Fruit fly (Drosophila melanogaster) whole organism, pupa: ENCODE results near the gene melt.

Source experiments
- CG10348 ChIP-seq: fragments of 200-800 bp; sonication (Bioruptor generic); IDR thresholded peaks from 2 replicates; pipeline ENCODE4 v1.3.6; 2022; ENCODE audit warnings: missing biosample characterization, missing genetic modification characterization
- CG12605 ChIP-seq: fragments of 200-800 bp; sonication (Bioruptor generic); IDR thresholded peaks from 2 replicates; pipeline ENCODE4 v1.3.6; 2022; ENCODE audit warnings: missing biosample characterization, missing genetic modification characterization
- CG13204 ChIP-seq: fragments of 200-800 bp; sonication (Bioruptor generic); optimal IDR thresholded peaks from 2 replicates; lab custom pipeline; 2018; ENCODE audit warnings: missing biosample characterization, mild to moderate bottlenecking, missing genetic modification characterization, moderate library complexity
- CG15710 ChIP-seq: fragments of 200-800 bp; sonication (Bioruptor generic); optimal IDR thresholded peaks from 2 replicates; lab custom pipeline; 2018; ENCODE audit warnings: missing biosample characterization, mild to moderate bottlenecking, missing genetic modification characterization, moderate library complexity
- CG17806 ChIP-seq: fragments of 200-800 bp; sonication (Bioruptor generic); optimal IDR thresholded peaks from 2 replicates; lab custom pipeline; 2018; ENCODE audit warnings: missing biosample characterization, mild to moderate bottlenecking, missing genetic modification characterization, moderate library complexity
- CG32121 ChIP-seq: fragments of 200-800 bp; sonication (Bioruptor generic); IDR thresholded peaks from 2 replicates; pipeline ENCODE4 v1.3.6; 2022; ENCODE audit warnings: missing biosample characterization, missing genetic modification characterization
- CG8301 ChIP-seq: fragments of 200-800 bp; sonication (Bioruptor generic); optimal IDR thresholded peaks from 2 replicates; lab custom pipeline; 2018; ENCODE audit warnings: missing biosample characterization, mild to moderate bottlenecking, missing genetic modification characterization
- CG9948 ChIP-seq: fragments of 200-800 bp; sonication (Bioruptor generic); optimal IDR thresholded peaks from 2 replicates; lab custom pipeline; 2018; ENCODE audit warnings: missing biosample characterization, mild to moderate bottlenecking, missing genetic modification characterization, moderate library complexity
- EcR ChIP-seq: fragments of 200-800 bp; sonication (Bioruptor generic); optimal IDR thresholded peaks from 3 replicates; lab custom pipeline; 2019; ENCODE audit warnings: missing biosample characterization, missing genetic modification characterization, mild to moderate bottlenecking, moderate library complexity, missing genetic modification reagents
- Ets98B ChIP-seq: fragments of 200-800 bp; sonication (Bioruptor generic); IDR thresholded peaks from 2 replicates; pipeline ENCODE4 v1.3.6; 2022; ENCODE audit warnings: missing biosample characterization, missing genetic modification characterization
- Pif1B ChIP-seq: fragments of 200-800 bp; sonication (Bioruptor generic); optimal IDR thresholded peaks from 3 replicates; lab custom pipeline; 2016; ENCODE audit warnings: missing biosample characterization, missing genetic modification characterization
- Snoo ChIP-seq: fragments of 200-800 bp; sonication (Bioruptor generic); optimal IDR thresholded peaks from 3 replicates; lab custom pipeline; 2017; ENCODE audit warnings: missing biosample characterization, mild to moderate bottlenecking, missing genetic modification characterization, inconsistent platforms
- fd96Ca ChIP-seq: fragments of 200-800 bp; sonication (Bioruptor generic); IDR thresholded peaks from 3 replicates; pipeline ENCODE4 v1.3.6; 2022; ENCODE audit warnings: missing biosample characterization, missing genetic modification characterization

- TF ChIP-seq CG32121 (GFP tag; lab: Robert Waterston, UW) (no peak), CG15710 (tag; lab: Kevin White, UChicago) (no peak), fd96Ca (GFP tag; lab: Robert Waterston, UW) (no peak), CG10348 (GFP tag; lab: Robert Waterston, UW) (no peak), CG13204 (no peak), CG12605 (GFP tag; lab: Robert Waterston, UW) (no peak), Snoo (tag; lab: Kevin White, UChicago) (no peak), CG17806 (no peak), EcR (no peak), Pif1B (GFP tag; lab: Kevin White, UChicago) (no peak), Ets98B (GFP tag; lab: Robert Waterston, UW) (no peak), CG9948 (tag; lab: Kevin White, UChicago) (no peak), CG8301 (tag; lab: Kevin White, UChicago) (no peak)
Measured at dm6 chr3L:7091331-7091904, 42.9 kb upstream of the melt start.
